Fruit fly (Drosophila melanogaster) whole organism, embryonic: ENCODE measurements around the gene CG42494.
A peak's percentile ranks its signal among the peaks of the same experiment; 100 is the strongest.

Source experiments
- Antp ChIP-seq: fragments of 200-800 bp; sonication (Bioruptor generic); optimal IDR thresholded peaks from 3 replicates; lab custom pipeline; 2016; ENCODE audit warnings: missing biosample characterization, missing genetic modification characterization
- B-H2 ChIP-seq: fragments of 200-800 bp; sonication (Bioruptor generic); optimal IDR thresholded peaks from 2 replicates; lab custom pipeline; 2018; ENCODE audit warnings: missing biosample characterization, mild to moderate bottlenecking, missing genetic modification characterization
- Bdp1 ChIP-seq: fragments of 200-800 bp; sonication (Bioruptor generic); optimal IDR thresholded peaks from 3 replicates; lab custom pipeline; 2016; ENCODE audit warnings: missing biosample characterization, missing genetic modification characterization
- BtbVII ChIP-seq: fragments of 200-800 bp; sonication (Bioruptor generic); optimal IDR thresholded peaks from 3 replicates; lab custom pipeline; 2017; ENCODE audit warnings: missing biosample characterization, mild to moderate bottlenecking, missing genetic modification characterization
- CG10267 ChIP-seq: fragments of 200-800 bp; sonication (Bioruptor generic); optimal IDR thresholded peaks from 2 replicates; lab custom pipeline; 2018; ENCODE audit warnings: missing biosample characterization, mild to moderate bottlenecking, missing genetic modification characterization, moderate library complexity
- CG10959 ChIP-seq: fragments of 200-800 bp; sonication (Bioruptor generic); IDR thresholded peaks from 2 replicates; pipeline ENCODE4 v1.3.6; 2022; ENCODE audit warnings: missing biosample characterization, missing genetic modification characterization
- CG11247 ChIP-seq: fragments of 200-800 bp; sonication (Bioruptor generic); IDR thresholded peaks from 2 replicates; pipeline ENCODE4 v1.3.6; 2022; ENCODE audit warnings: missing biosample characterization, missing genetic modification characterization
- CG11695 ChIP-seq: fragments of 200-800 bp; sonication (Bioruptor generic); IDR thresholded peaks from 3 replicates; pipeline ENCODE4 v1.3.6; 2022; ENCODE audit warnings: missing biosample characterization, missing genetic modification characterization
- CG14860 ChIP-seq: fragments of 200-800 bp; sonication (Bioruptor generic); IDR thresholded peaks from 3 replicates; pipeline ENCODE4 v1.3.6; 2022; ENCODE audit warnings: missing biosample characterization, missing genetic modification characterization; ENCODE audit not compliant: partially characterized antibody
- CG17361 ChIP-seq: fragments of 200-800 bp; sonication (Bioruptor generic); IDR thresholded peaks from 3 replicates; pipeline ENCODE4 v1.3.6; 2022; ENCODE audit warnings: missing biosample characterization, missing genetic modification characterization
- CG17912 ChIP-seq: fragments of 200-800 bp; sonication (Bioruptor generic); optimal IDR thresholded peaks from 2 replicates; lab custom pipeline; 2018; ENCODE audit warnings: missing biosample characterization, mild to moderate bottlenecking, missing genetic modification characterization
- CG2202 ChIP-seq: fragments of 200-800 bp; sonication (Bioruptor generic); optimal IDR thresholded peaks from 2 replicates; lab custom pipeline; 2018; ENCODE audit warnings: missing biosample characterization, mild to moderate bottlenecking, missing genetic modification characterization
- CG2678 ChIP-seq: fragments of 200-800 bp; sonication (Bioruptor generic); optimal IDR thresholded peaks from 3 replicates; lab custom pipeline; 2019; ENCODE audit warnings: missing biosample characterization, mild to moderate bottlenecking, missing genetic modification characterization, moderate library complexity
- CG2875 ChIP-seq: fragments of 200-800 bp; sonication (Bioruptor generic); optimal IDR thresholded peaks from 2 replicates; lab custom pipeline; 2017; ENCODE audit warnings: missing biosample characterization, mild to moderate bottlenecking, missing genetic modification characterization, missing genetic modification reagents
- CG32772 ChIP-seq: fragments of 200-800 bp; sonication (Bioruptor generic); IDR thresholded peaks from 2 replicates; pipeline ENCODE4 v1.3.6; 2022; ENCODE audit warnings: missing biosample characterization, missing genetic modification characterization
- CG6272 ChIP-seq: fragments of 200-800 bp; sonication (Bioruptor generic); IDR thresholded peaks from 2 replicates; pipeline ENCODE4 v1.3.6; 2022; ENCODE audit warnings: missing biosample characterization, missing genetic modification characterization
- CG6791 ChIP-seq: fragments of 200-800 bp; sonication (Bioruptor generic); IDR thresholded peaks from 3 replicates; pipeline ENCODE4 v1.3.6; 2022; ENCODE audit warnings: missing biosample characterization, missing genetic modification characterization; ENCODE audit not compliant: partially characterized antibody
- CG7963 ChIP-seq: fragments of 200-800 bp; sonication (Bioruptor generic); IDR thresholded peaks from 3 replicates; pipeline ENCODE4 v1.3.6; 2022; ENCODE audit warnings: missing biosample characterization, missing genetic modification characterization; ENCODE audit not compliant: partially characterized antibody
- CG8388 ChIP-seq: fragments of 200-800 bp; sonication (Bioruptor generic); optimal IDR thresholded peaks from 2 replicates; lab custom pipeline; 2019; ENCODE audit warnings: missing biosample characterization, mild to moderate bottlenecking, missing genetic modification characterization, moderate library complexity
- CG8478 ChIP-seq: fragments of >200 bp; optimal IDR thresholded peaks from 2 replicates; lab custom pipeline; 2018
- CG9437 ChIP-seq: fragments of 200-800 bp; sonication (Bioruptor generic); optimal IDR thresholded peaks from 2 replicates; lab custom pipeline; 2018; ENCODE audit warnings: missing biosample characterization, mild to moderate bottlenecking, missing genetic modification characterization
- CG9876 ChIP-seq: fragments of 200-800 bp; sonication (Bioruptor generic); optimal IDR thresholded peaks from 2 replicates; lab custom pipeline; 2016; ENCODE audit warnings: missing biosample characterization, missing genetic modification characterization
- CTCF ChIP-seq: fragments of 200-800 bp; sonication (Bioruptor generic); optimal IDR thresholded peaks from 2 replicates; lab custom pipeline; 2017; ENCODE audit warnings: missing biosample characterization, mild to moderate bottlenecking, missing genetic modification characterization, moderate library complexity
- D19B ChIP-seq: fragments of 200-800 bp; sonication (Bioruptor generic); optimal IDR thresholded peaks from 2 replicates; lab custom pipeline; 2017; ENCODE audit warnings: missing biosample characterization, mild to moderate bottlenecking, missing genetic modification characterization
- Dek ChIP-seq: fragments of 200-800 bp; sonication (Bioruptor generic); optimal IDR thresholded peaks from 3 replicates; lab custom pipeline; 2019; ENCODE audit warnings: missing biosample characterization, mild to moderate bottlenecking, missing genetic modification characterization, moderate library complexity
- Hsf ChIP-seq: fragments of 200-800 bp; sonication (Bioruptor generic); optimal IDR thresholded peaks from 3 replicates; lab custom pipeline; 2016; ENCODE audit warnings: missing biosample characterization, missing genetic modification characterization
- Jarid2 ChIP-seq: fragments of 200-800 bp; sonication (Bioruptor generic); optimal IDR thresholded peaks from 3 replicates; lab custom pipeline; 2017; ENCODE audit warnings: mild to moderate bottlenecking, missing biosample characterization, missing genetic modification reagents, missing genetic modification characterization
- Lhr ChIP-seq: fragments of 200-800 bp; sonication (Bioruptor generic); optimal IDR thresholded peaks from 3 replicates; lab custom pipeline; 2017; ENCODE audit warnings: mild to moderate bottlenecking, missing biosample characterization, missing genetic modification reagents, missing genetic modification characterization
- NC2α ChIP-seq: fragments of 200-800 bp; sonication (Bioruptor generic); optimal IDR thresholded peaks from 2 replicates; lab custom pipeline; 2016; ENCODE audit warnings: missing biosample characterization, missing genetic modification characterization
- NC2β ChIP-seq: fragments of 200-800 bp; sonication (Bioruptor generic); optimal IDR thresholded peaks from 2 replicates; lab custom pipeline; 2016; ENCODE audit warnings: missing biosample characterization, missing genetic modification characterization
- Spps ChIP-seq: fragments of 200-800 bp; sonication (Bioruptor generic); optimal IDR thresholded peaks from 2 replicates; lab custom pipeline; 2018; ENCODE audit warnings: missing biosample characterization, mild to moderate bottlenecking, missing genetic modification characterization
- Taf1 ChIP-seq: fragments of 200-800 bp; sonication (Bioruptor generic); IDR thresholded peaks from 2 replicates; pipeline ENCODE4 v1.3.6; 2022; ENCODE audit warnings: missing biosample characterization, missing genetic modification characterization
- YL-1 ChIP-seq: fragments of 200-800 bp; sonication (Bioruptor generic); optimal IDR thresholded peaks from 3 replicates; lab custom pipeline; 2017; ENCODE audit warnings: missing biosample characterization, mild to moderate bottlenecking, missing genetic modification characterization
- ab ChIP-seq: fragments of 200-800 bp; sonication (Bioruptor generic); optimal IDR thresholded peaks from 2 replicates; lab custom pipeline; 2016; ENCODE audit warnings: missing biosample characterization, missing genetic modification characterization
- amos ChIP-seq: fragments of 200-800 bp; sonication (Bioruptor generic); IDR thresholded peaks from 2 replicates; pipeline ENCODE4 v1.3.6; 2022; ENCODE audit warnings: missing biosample characterization, missing genetic modification characterization; ENCODE audit not compliant: partially characterized antibody
- ara ChIP-seq: fragments of 200-800 bp; sonication (Bioruptor generic); IDR thresholded peaks from 2 replicates; pipeline ENCODE4 v1.3.6; 2022; ENCODE audit warnings: missing biosample characterization, missing genetic modification characterization
- bcd ChIP-seq: fragments of 200-800 bp; sonication (Bioruptor generic); optimal IDR thresholded peaks from 2 replicates; lab custom pipeline; 2017; ENCODE audit warnings: missing biosample characterization, mild to moderate bottlenecking, missing genetic modification characterization
- crol ChIP-seq: fragments of 200-800 bp; sonication (Bioruptor generic); IDR thresholded peaks from 2 replicates; pipeline ENCODE4 v1.3.6; 2022; ENCODE audit warnings: missing biosample characterization, missing genetic modification characterization
- da ChIP-seq: fragments of 200-800 bp; sonication (Bioruptor generic); optimal IDR thresholded peaks from 2 replicates; lab custom pipeline; 2016; ENCODE audit warnings: missing biosample characterization, missing genetic modification characterization
- dpn ChIP-seq, 2 experiments: fragments of 200-800 bp; sonication (Bioruptor generic); optimal IDR thresholded peaks; 3 replicates each; lab custom pipeline; 2016; ENCODE audit warnings: missing biosample characterization in 2 of 2, missing genetic modification characterization in 2 of 2
- fd102C ChIP-seq: fragments of 200-800 bp; sonication (Bioruptor generic); optimal IDR thresholded peaks from 2 replicates; lab custom pipeline; 2018; ENCODE audit warnings: missing biosample characterization, mild to moderate bottlenecking, missing genetic modification characterization, moderate library complexity
- gem ChIP-seq: fragments of 200-800 bp; sonication (Bioruptor generic); optimal IDR thresholded peaks from 2 replicates; lab custom pipeline; 2019; ENCODE audit warnings: missing biosample characterization, mild to moderate bottlenecking, missing genetic modification characterization, moderate library complexity
- jing ChIP-seq: fragments of 200-800 bp; sonication (Bioruptor generic); optimal IDR thresholded peaks from 2 replicates; lab custom pipeline; 2018; ENCODE audit warnings: missing biosample characterization, mild to moderate bottlenecking, missing genetic modification characterization
- pfk ChIP-seq: fragments of 200-800 bp; sonication (Bioruptor generic); optimal IDR thresholded peaks from 2 replicates; lab custom pipeline; 2018; ENCODE audit warnings: missing biosample characterization, mild to moderate bottlenecking, missing genetic modification characterization, moderate library complexity
- sens-2 ChIP-seq: fragments of 200-800 bp; sonication (Bioruptor generic); IDR thresholded peaks from 2 replicates; pipeline ENCODE4 v1.3.6; 2022; ENCODE audit warnings: missing biosample characterization, missing genetic modification characterization
- seq ChIP-seq: fragments of 200-800 bp; sonication (Bioruptor generic); IDR thresholded peaks from 2 replicates; pipeline ENCODE4 v1.3.6; 2022; ENCODE audit warnings: missing biosample characterization, missing genetic modification characterization
- trh ChIP-seq: fragments of 200-800 bp; sonication (Bioruptor generic); optimal IDR thresholded peaks from 2 replicates; lab custom pipeline; 2016; ENCODE audit warnings: missing biosample characterization, missing genetic modification characterization
- ttk ChIP-seq: fragments of 200-800 bp; sonication (Bioruptor generic); IDR thresholded peaks from 2 replicates; pipeline ENCODE4 v2.1.2; 2022; ENCODE audit warnings: missing biosample characterization, missing genetic modification characterization
- vfl ChIP-seq: fragments of 200-800 bp; sonication (Bioruptor generic); optimal IDR thresholded peaks from 2 replicates; lab custom pipeline; 2016; ENCODE audit warnings: missing biosample characterization, missing genetic modification characterization
- vnd ChIP-seq: fragments of 200-800 bp; sonication (Bioruptor generic); IDR thresholded peaks from 3 replicates; pipeline ENCODE4 v1.3.6; 2022; ENCODE audit warnings: missing biosample characterization, missing genetic modification characterization; ENCODE audit not compliant: partially characterized antibody

The CG42494 gene

dm6 chr3L:3224740-3225719, 40.8 kb downstream of the CG42494 start, which contains the start of gene Larp4B (continued):
- peak; percentile 46 for TF ChIP-seq CG9437 (GFP tag; lab: Kevin White, UChicago)
- TF ChIP-seq Dek: peak; percentile 3
- peak; percentile 91 for TF ChIP-seq pfk (GFP tag; lab: Kevin White, UChicago)
- TF ChIP-seq NC2β (GFP tag; lab: Kevin White, UChicago): peak; percentile 25
- TF ChIP-seq CG32772: no peak
- TF ChIP-seq CG6791 (GFP tag; lab: Robert Waterston, UW): peak; percentile 50
- TF ChIP-seq ab: no peak
- peak; percentile 71 for TF ChIP-seq vnd (GFP tag; lab: Robert Waterston, UW)
- TF ChIP-seq BtbVII: peak; percentile 15
- no peak for TF ChIP-seq D19B
- no peak for TF ChIP-seq Taf1 (GFP tag; lab: Robert Waterston, UW)
- no peak for TF ChIP-seq Bdp1 (GFP tag; lab: Kevin White, UChicago)
- peak; percentile 56 for TF ChIP-seq CG8478 (lab: Kevin White, UChicago)
- no peak for TF ChIP-seq bcd (GFP tag; lab: Kevin White, UChicago)
- no peak for TF ChIP-seq vfl (GFP tag; lab: Kevin White, UChicago)
- no peak for TF ChIP-seq CG10959 (GFP tag; lab: Robert Waterston, UW)
- TF ChIP-seq Lhr (GFP tag; lab: Kevin White, UChicago): peak; percentile 78
- TF ChIP-seq amos: peak; percentile 52
- no peak for TF ChIP-seq Jarid2 (GFP tag; lab: Kevin White, UChicago)
- TF ChIP-seq da (GFP tag; lab: Kevin White, UChicago): no peak
- TF ChIP-seq CTCF (GFP tag; lab: Kevin White, UChicago): peak; percentile 59
- no peak for TF ChIP-seq CG17361 (GFP tag; lab: Robert Waterston, UW)
- no peak for TF ChIP-seq CG7963 (GFP tag; lab: Robert Waterston, UW)
- TF ChIP-seq jing (GFP tag; lab: Kevin White, UChicago): no peak
- TF ChIP-seq YL-1 (GFP tag; lab: Kevin White, UChicago): peak; percentile 40
- TF ChIP-seq CG2875 (GFP tag; lab: Kevin White, UChicago): no peak
- no peak for TF ChIP-seq fd102C (GFP tag; lab: Kevin White, UChicago)
- TF ChIP-seq CG17912 (GFP tag; lab: Kevin White, UChicago): no peak
- TF ChIP-seq Antp (GFP tag; lab: Kevin White, UChicago): no peak
- no peak for TF ChIP-seq Hsf (GFP tag; lab: Kevin White, UChicago)
- TF ChIP-seq CG14860 (GFP tag; lab: Robert Waterston, UW): peak; percentile 72; the same call in 2 of the 3 replicates
- peak; percentile 86 for TF ChIP-seq crol (GFP tag; lab: Robert Waterston, UW)
- TF ChIP-seq CG2202: no peak
- no peak for TF ChIP-seq ttk (GFP tag; lab: Robert Waterston, UW)
- no peak for TF ChIP-seq CG11247 (GFP tag; lab: Robert Waterston, UW)
- no peak for TF ChIP-seq CG11695
- TF ChIP-seq gem (tag; lab: Kevin White, UChicago): no peak
- TF ChIP-seq CG8388: no peak
- no peak for TF ChIP-seq Spps
- TF ChIP-seq dpn (GFP tag; optimal IDR thresholded peaks at IDR 0.05; lab: Kevin White, UChicago): no peak
- TF ChIP-seq B-H2: peak; percentile 28
- TF ChIP-seq sens-2 (GFP tag; lab: Robert Waterston, UW): no peak
- TF ChIP-seq seq (GFP tag; lab: Robert Waterston, UW): no peak
- TF ChIP-seq CG6272 (GFP tag; lab: Robert Waterston, UW): no peak
- TF ChIP-seq CG9876: no peak
- TF ChIP-seq CG2678 (tag; lab: Kevin White, UChicago): no peak
- no peak for TF ChIP-seq ara
- no peak for TF ChIP-seq NC2α (GFP tag; lab: Kevin White, UChicago)
- peak; percentile 24 for TF ChIP-seq CG10267 (tag; lab: Kevin White, UChicago)
- no peak for TF ChIP-seq trh
